Worm (Caenorhabditis elegans) whole organism, L3 larva: ENCODE data around the gene cyp-37A1.

Experiments
- aly-2 ChIP-seq: fragments of 150-350 bp; optimal IDR thresholded peaks from 2 replicates; lab custom pipeline; 2014; ENCODE audit warnings: missing biosample characterization, missing genetic modification characterization
- ceh-82 ChIP-seq: fragments of 150-350 bp; optimal IDR thresholded peaks from 2 replicates; lab custom pipeline; 2014; ENCODE audit warnings: missing biosample characterization, missing genetic modification characterization
- daf-12 ChIP-seq: fragments of 150-350 bp; optimal IDR thresholded peaks from 2 replicates; lab custom pipeline; 2014; ENCODE audit warnings: missing biosample characterization, missing genetic modification reagents, missing genetic modification characterization
- elt-3 ChIP-seq, 3 experiments: fragments of 150-350 bp in 1 of 3; sonication (generic microtip) in 2 of 3; optimal IDR thresholded peaks; 2 replicates in 2 of 3; 4 replicates in 1 of 3; lab custom pipeline; 2014 to 2017; ENCODE audit warnings: missing biosample characterization in 3 of 3, missing genetic modification characterization in 3 of 3
- lin-15B ChIP-seq: fragments of 150-350 bp; optimal IDR thresholded peaks from 2 replicates; lab custom pipeline; 2014; ENCODE audit warnings: missing biosample characterization, missing genetic modification characterization
- nhr-11 ChIP-seq: fragments of 150-350 bp; optimal IDR thresholded peaks from 2 replicates; lab custom pipeline; 2014; ENCODE audit warnings: missing biosample characterization, missing genetic modification characterization
- nhr-25 ChIP-seq: sonication (generic microtip); optimal IDR thresholded peaks from 2 replicates; lab custom pipeline; 2017; ENCODE audit warnings: missing biosample characterization, missing genetic modification characterization
- skn-1 ChIP-seq: fragments of 150-350 bp; optimal IDR thresholded peaks from 2 replicates; lab custom pipeline; 2014; ENCODE audit warnings: missing biosample characterization, missing genetic modification characterization
- tbx-2 ChIP-seq: sonication (generic microtip); optimal IDR thresholded peaks from 2 replicates; lab custom pipeline; 2016; ENCODE audit warnings: mild to moderate bottlenecking, missing genetic modification characterization, missing compliant biosample characterization
- unc-39 ChIP-seq: sonication (generic microtip); optimal IDR thresholded peaks from 4 replicates; lab custom pipeline; 2017; ENCODE audit warnings: missing biosample characterization, missing genetic modification characterization
- ztf-11 ChIP-seq: fragments of 150-350 bp; optimal IDR thresholded peaks from 2 replicates; lab custom pipeline; 2014; ENCODE audit warnings: missing biosample characterization, missing genetic modification characterization

ce11 chrII:14042836-14043604, 26.3 kb upstream of the cyp-37A1 start:
- no peak for TF ChIP-seq ztf-11 (tag; lab: Kevin White, UChicago)
- TF ChIP-seq lin-15B, result no peak
- no peak for TF ChIP-seq nhr-25 (tag; lab: Kevin White, UChicago)
- TF ChIP-seq daf-12 (tag; lab: Kevin White, UChicago), result no peak
- TF ChIP-seq tbx-2 (tag; lab: Kevin White, UChicago), result no peak
- TF ChIP-seq ceh-82, result no peak
- TF ChIP-seq unc-39, result no peak
- TF ChIP-seq skn-1, result no peak
- no peak for TF ChIP-seq aly-2 (tag; lab: Kevin White, UChicago)
- TF ChIP-seq elt-3 (tag; optimal IDR thresholded peaks at IDR 0.05; lab: Kevin White, UChicago), result no peak
- no peak for TF ChIP-seq nhr-11 (tag; lab: Kevin White, UChicago)
